Worm (Caenorhabditis elegans): Measurements from ENCODE around the gene smi-1.

DNA sequence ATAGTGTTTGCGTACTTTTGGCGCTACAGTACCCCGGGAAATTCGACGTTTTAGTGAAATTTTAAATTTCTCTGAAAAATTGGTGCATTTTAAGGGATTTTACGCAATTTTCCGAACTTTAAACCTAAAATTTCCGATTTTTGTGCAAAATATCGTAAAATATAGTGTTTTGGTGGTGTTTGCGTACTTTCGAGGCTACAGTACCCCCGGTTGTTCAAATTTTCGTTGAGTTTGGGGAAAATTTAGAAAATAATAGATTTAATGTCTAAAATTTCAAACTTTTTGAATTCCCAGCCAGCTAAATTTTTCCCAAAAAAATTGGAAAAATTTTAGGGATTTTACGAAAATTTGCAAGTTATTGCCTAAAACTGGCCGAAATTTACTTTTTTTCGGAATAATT is 45.7 kb upstream of the smi-1 start:
- TF ChIP-seq dao-5 (tag; optimal IDR thresholded peaks at IDR 0.05) (no peak), W03F9.2 (tag; optimal IDR thresholded peaks at IDR 0.05) (no peak), him-1 (tag; optimal IDR thresholded peaks at IDR 0.05) (no peak)

Measured in whole organism, L4/young adult.